Worm (Caenorhabditis elegans): ENCODE measurements around the gene emb-5.

Gene emb-5

ce11 chrIII:4697819-4698218 is 22.7 kb downstream of the emb-5 start, which contains the start of gene dnj-18:
dnj-18 (plus strand) TSS chrIII:4698119.
- no peak for TF ChIP-seq flh-1 (GFP tag; optimal IDR thresholded peaks at IDR 0.05)
- TF ChIP-seq pha-4 (tag; optimal IDR thresholded peaks at IDR 0.05) = no peak
- no peak for TF ChIP-seq lsy-2 (tag; optimal IDR thresholded peaks at IDR 0.05)
- no peak for TF ChIP-seq mab-5 (tag; optimal IDR thresholded peaks at IDR 0.05)
- no peak for TF ChIP-seq ceh-39 (tag; optimal IDR thresholded peaks at IDR 0.05)
- TF ChIP-seq unc-62 (GFP tag; optimal IDR thresholded peaks at IDR 0.05) = no peak
- no peak for TF ChIP-seq mep-1 (tag; optimal IDR thresholded peaks at IDR 0.05)
- no peak for TF ChIP-seq drap-1 (GFP tag; optimal IDR thresholded peaks at IDR 0.05)
- TF ChIP-seq nhr-28 (tag; optimal IDR thresholded peaks at IDR 0.05) = no peak
- no peak for TF ChIP-seq nhr-2 (tag; optimal IDR thresholded peaks at IDR 0.05)
- TF ChIP-seq mls-2 (tag; optimal IDR thresholded peaks at IDR 0.05) = no peak
- TF ChIP-seq unc-39 (tag; optimal IDR thresholded peaks at IDR 0.05) = no peak

- TF ChIP-seq blmp-1 (tag; optimal IDR thresholded peaks at IDR 0.05) (no peak), hlh-1 (tag; optimal IDR thresholded peaks at IDR 0.05) (no peak), lin-32 (GFP tag; optimal IDR thresholded peaks at IDR 0.05) (no peak), tbx-8 (GFP tag; optimal IDR thresholded peaks at IDR 0.05) (no peak), ham-2 (GFP tag; optimal IDR thresholded peaks at IDR 0.05) (no peak), sptf-1 (tag; optimal IDR thresholded peaks at IDR 0.05) (no peak), mep-1 (tag; optimal IDR thresholded peaks at IDR 0.05) (no peak), ceh-39 (tag; optimal IDR thresholded peaks at IDR 0.05) (no peak), nhr-2 (tag; optimal IDR thresholded peaks at IDR 0.05) (no peak), nhr-28 (tag; optimal IDR thresholded peaks at IDR 0.05) (no peak), unc-39 (tag; optimal IDR thresholded peaks at IDR 0.05) (no peak), unc-120 (tag; optimal IDR thresholded peaks at IDR 0.05; ENCODE audit: poor library complexity, severe bottlenecking) (no peak), lsy-2 (tag; optimal IDR thresholded peaks at IDR 0.05) (no peak), drap-1 (GFP tag; optimal IDR thresholded peaks at IDR 0.05) (no peak)
Observed at ce11 chrIII:4696903-4697302, 23.6 kb downstream of the emb-5 start.

ce11 chrIII:4695057-4695456 is 25.4 kb downstream of the emb-5 start, which contains the start of gene T04A8.7:
T04A8.7 (plus strand) TSS chrIII:4695357.
- TF ChIP-seq tbx-8 (GFP tag; optimal IDR thresholded peaks at IDR 0.05) = no peak
- TF ChIP-seq snpc-4 (tag; optimal IDR thresholded peaks at IDR 0.05) = no peak
- TF ChIP-seq flh-1 (GFP tag; optimal IDR thresholded peaks at IDR 0.05) = no peak

- no peak for TF ChIP-seq unc-62 (GFP tag; optimal IDR thresholded peaks at IDR 0.05)
- TF ChIP-seq hlh-1 (tag; optimal IDR thresholded peaks at IDR 0.05) = no peak
- no peak for TF ChIP-seq sem-2 (GFP tag; optimal IDR thresholded peaks at IDR 0.05)
- no peak for TF ChIP-seq elt-3 (tag; optimal IDR thresholded peaks at IDR 0.05)
- no peak for TF ChIP-seq ztf-11 (tag; optimal IDR thresholded peaks at IDR 0.05)
- TF ChIP-seq bed-3 (GFP tag; optimal IDR thresholded peaks at IDR 0.05) = no peak
Observed at ce11 chrIII:4693695-4694094, 26.8 kb downstream of the emb-5 start, which contains the start of gene T04A8.8. T04A8.8 (plus strand) TSS chrIII:4693995.

- peak; percentile 7 for TF ChIP-seq nhr-237 (tag; optimal IDR thresholded peaks at IDR 0.05)
- TF ChIP-seq elt-1 (tag; optimal IDR thresholded peaks at IDR 0.05; ENCODE audit: borderline replicate concordance, insufficient read depth) = no peak
- no peak for TF ChIP-seq pha-4 (tag; optimal IDR thresholded peaks at IDR 0.05)
- peak; percentile 55 for TF ChIP-seq lsy-2 (tag; optimal IDR thresholded peaks at IDR 0.05)
- peak; percentile 74 for TF ChIP-seq mep-1 (tag; optimal IDR thresholded peaks at IDR 0.05)
- no peak for TF ChIP-seq lin-32 (GFP tag; optimal IDR thresholded peaks at IDR 0.05)
Observed at ce11 chrIII:4693281-4693680, 27.2 kb downstream of the emb-5 start, which contains the start of gene nifk-1. nifk-1 (minus strand) TSS chrIII:4693307.

ce11 chrIII:4689595-4689994 is 30.9 kb downstream of the emb-5 start:
- TF ChIP-seq nhr-237 (tag; optimal IDR thresholded peaks at IDR 0.05) (no peak), snpc-4 (tag; optimal IDR thresholded peaks at IDR 0.05) (no peak), ceh-39 (tag; optimal IDR thresholded peaks at IDR 0.05) (no peak), unc-120 (tag; optimal IDR thresholded peaks at IDR 0.05; ENCODE audit: poor library complexity, severe bottlenecking) (peak; percentile 71), nhr-2 (tag; optimal IDR thresholded peaks at IDR 0.05) (no peak), lin-32 (GFP tag; optimal IDR thresholded peaks at IDR 0.05) (peak; percentile 81), pha-4 (tag; optimal IDR thresholded peaks at IDR 0.05) (peak; percentile 50), sptf-1 (tag; optimal IDR thresholded peaks at IDR 0.05) (peak; percentile 87), hlh-1 (tag; optimal IDR thresholded peaks at IDR 0.05) (peak; percentile 30), elt-1 (tag; optimal IDR thresholded peaks at IDR 0.05; ENCODE audit: borderline replicate concordance, insufficient read depth) (no peak), blmp-1 (tag; optimal IDR thresholded peaks at IDR 0.05) (no peak), lsy-2 (tag; optimal IDR thresholded peaks at IDR 0.05) (no peak), M03D4.4 (tag; optimal IDR thresholded peaks at IDR 0.05) (peak; percentile 87), unc-62 (GFP tag; optimal IDR thresholded peaks at IDR 0.05) (no peak), bed-3 (GFP tag; optimal IDR thresholded peaks at IDR 0.05) (peak; percentile 77), nhr-28 (tag; optimal IDR thresholded peaks at IDR 0.05) (no peak), ceh-83 (GFP tag; optimal IDR thresholded peaks at IDR 0.05) (peak; percentile 85), elt-3 (tag; optimal IDR thresholded peaks at IDR 0.05) (no peak), flh-1 (GFP tag; optimal IDR thresholded peaks at IDR 0.05) (peak; percentile 72), unc-39 (tag; optimal IDR thresholded peaks at IDR 0.05) (no peak), mls-2 (tag; optimal IDR thresholded peaks at IDR 0.05) (peak; percentile 85), drap-1 (GFP tag; optimal IDR thresholded peaks at IDR 0.05) (peak; percentile 89), zip-8 (tag; optimal IDR thresholded peaks at IDR 0.05) (no peak), lin-13 (tag; optimal IDR thresholded peaks at IDR 0.05) (peak; percentile 38), ces-1 (GFP tag; optimal IDR thresholded peaks at IDR 0.05) (no peak), tbx-8 (GFP tag; optimal IDR thresholded peaks at IDR 0.05) (peak; percentile 57), nhr-12 (tag; optimal IDR thresholded peaks at IDR 0.05) (peak; percentile 26), nhr-76 (tag; optimal IDR thresholded peaks at IDR 0.05) (no peak), mep-1 (tag; optimal IDR thresholded peaks at IDR 0.05) (peak; percentile 41), ceh-43 (GFP tag; optimal IDR thresholded peaks at IDR 0.05) (peak; percentile 78), sem-2 (GFP tag; optimal IDR thresholded peaks at IDR 0.05) (peak; percentile 78), cnd-1 (tag; optimal IDR thresholded peaks at IDR 0.05) (peak; percentile 93), ztf-11 (tag; optimal IDR thresholded peaks at IDR 0.05) (no peak)
